Worm (Caenorhabditis elegans): ENCODE results near the gene ssup-72.

DNA sequence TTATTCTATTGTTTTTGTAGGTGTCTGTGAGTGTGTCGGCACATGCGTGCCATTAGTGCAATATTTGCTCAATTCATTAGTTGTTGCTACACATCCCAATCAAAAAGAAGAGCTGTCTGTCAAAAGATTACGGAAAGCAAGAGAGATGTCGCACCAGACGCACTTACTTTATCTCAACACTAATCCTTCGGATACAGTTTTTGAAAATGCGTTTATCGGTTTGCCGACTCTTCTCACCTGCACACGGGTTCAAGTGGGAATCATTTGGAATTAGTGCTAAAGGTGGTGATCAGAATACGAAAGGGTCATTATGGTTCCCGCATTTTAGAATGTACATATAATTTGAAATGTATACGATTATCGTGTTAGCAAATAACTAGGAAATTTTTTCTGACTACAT is 24.9 kb downstream of the ssup-72 start:
- TF ChIP-seq tbx-8 (GFP tag; optimal IDR thresholded peaks at IDR 0.05) (no peak), lsy-2 (tag; optimal IDR thresholded peaks at IDR 0.05) (no peak)

All from whole organism, mixed stage, embryonic.